Fruit fly (Drosophila melanogaster) whole organism, embryonic: ENCODE results near the gene CG31029.

Experiments used
- Abd-B ChIP-seq: fragments of 200-800 bp; sonication (Bioruptor generic); optimal IDR thresholded peaks from 2 replicates; lab custom pipeline; 2018; ENCODE audit warnings: missing biosample characterization, mild to moderate bottlenecking, missing genetic modification characterization, moderate library complexity
- Awh ChIP-seq: fragments of 200-800 bp; sonication (Bioruptor generic); IDR thresholded peaks from 2 replicates; pipeline ENCODE4, ENCODE4 v1.3.6; 2022; ENCODE audit warnings: missing biosample characterization, missing genetic modification characterization
- Blimp-1 ChIP-seq: fragments of 200-800 bp; sonication (Bioruptor generic); optimal IDR thresholded peaks from 3 replicates; lab custom pipeline; 2018; ENCODE audit warnings: missing biosample characterization, missing genetic modification characterization, mild to moderate bottlenecking, moderate library complexity, missing genetic modification reagents
- Bteb2 ChIP-seq: fragments of 200-800 bp; sonication (Bioruptor generic); optimal IDR thresholded peaks from 2 replicates; lab custom pipeline; 2016; ENCODE audit warnings: missing biosample characterization, missing genetic modification characterization
- CG1024 ChIP-seq: fragments of 200-800 bp; sonication (Bioruptor generic); IDR thresholded peaks from 2 replicates; pipeline ENCODE4 v1.3.6; 2022; ENCODE audit warnings: missing biosample characterization, missing genetic modification characterization
- CG10267 ChIP-seq: fragments of 200-800 bp; sonication (Bioruptor generic); optimal IDR thresholded peaks from 2 replicates; lab custom pipeline; 2018; ENCODE audit warnings: missing biosample characterization, mild to moderate bottlenecking, missing genetic modification characterization, moderate library complexity
- CG10321 ChIP-seq: fragments of 200-800 bp; sonication (Bioruptor generic); IDR thresholded peaks from 2 replicates; pipeline ENCODE4 v1.3.6; 2022; ENCODE audit warnings: missing biosample characterization, missing genetic modification characterization
- CG10366 ChIP-seq: fragments of 200-800 bp; sonication (Bioruptor generic); IDR thresholded peaks from 2 replicates; pipeline ENCODE4 v1.3.6; 2022; ENCODE audit warnings: missing biosample characterization, missing genetic modification characterization
- CG10654 ChIP-seq: fragments of 200-800 bp; sonication (Bioruptor generic); optimal IDR thresholded peaks from 2 replicates; lab custom pipeline; 2016; ENCODE audit warnings: missing biosample characterization, missing genetic modification characterization
- CG14441 ChIP-seq: fragments of 200-800 bp; sonication (Bioruptor generic); IDR thresholded peaks from 2 replicates; pipeline ENCODE4 v1.3.6; 2022; ENCODE audit warnings: missing biosample characterization, missing genetic modification characterization
- CG14965 ChIP-seq: fragments of 200-800 bp; sonication (Bioruptor generic); optimal IDR thresholded peaks from 2 replicates; lab custom pipeline; 2016; ENCODE audit warnings: missing biosample characterization, missing genetic modification characterization, borderline replicate concordance
- CG15269 ChIP-seq: fragments of 200-800 bp; sonication (Bioruptor generic); optimal IDR thresholded peaks from 2 replicates; lab custom pipeline; 2018; ENCODE audit warnings: missing biosample characterization, mild to moderate bottlenecking, missing genetic modification characterization, moderate library complexity
- CG15479 ChIP-seq: fragments of 200-800 bp; sonication (Bioruptor generic); optimal IDR thresholded peaks from 3 replicates; lab custom pipeline; 2019; ENCODE audit warnings: missing biosample characterization, mild to moderate bottlenecking, missing genetic modification characterization, moderate library complexity
- CG1603 ChIP-seq: fragments of 200-800 bp; sonication (Bioruptor generic); optimal IDR thresholded peaks from 2 replicates; lab custom pipeline; 2019; ENCODE audit warnings: missing biosample characterization, mild to moderate bottlenecking, missing genetic modification characterization, moderate library complexity
- CG17328 ChIP-seq: fragments of 200-800 bp; sonication (Bioruptor generic); IDR thresholded peaks from 2 replicates; pipeline ENCODE4 v1.3.6; 2022; ENCODE audit warnings: missing biosample characterization, missing genetic modification characterization
- CG30403 ChIP-seq: fragments of 200-800 bp; sonication (Bioruptor generic); optimal IDR thresholded peaks from 3 replicates; lab custom pipeline; 2016; ENCODE audit warnings: missing biosample characterization, missing genetic modification characterization
- CG42726 ChIP-seq: fragments of 200-800 bp; sonication (Bioruptor generic); IDR thresholded peaks from 2 replicates; pipeline ENCODE4 v1.3.6; 2022; ENCODE audit warnings: missing biosample characterization, missing genetic modification characterization; ENCODE audit not compliant: partially characterized antibody
- CG43689 ChIP-seq: fragments of 200-800 bp; sonication (Bioruptor generic); IDR thresholded peaks from 2 replicates; pipeline ENCODE4 v1.3.6; 2022; ENCODE audit warnings: missing biosample characterization, missing genetic modification characterization
- CG7372 ChIP-seq: fragments of 200-800 bp; sonication (Bioruptor generic); IDR thresholded peaks from 2 replicates; pipeline ENCODE4 v1.3.6; 2022; ENCODE audit warnings: missing biosample characterization, missing genetic modification characterization
- CG8478 ChIP-seq: fragments of >200 bp; optimal IDR thresholded peaks from 2 replicates; lab custom pipeline; 2018
- Camta ChIP-seq: fragments of 200-800 bp; sonication (Bioruptor generic); optimal IDR thresholded peaks from 2 replicates; lab custom pipeline; 2016; ENCODE audit warnings: missing biosample characterization, missing genetic modification characterization
- Dad ChIP-seq: fragments of 200-800 bp; sonication (Bioruptor generic); optimal IDR thresholded peaks from 3 replicates; lab custom pipeline; 2016; ENCODE audit warnings: missing biosample characterization, missing genetic modification characterization
- Dll ChIP-seq: fragments of 200-800 bp; sonication (Bioruptor generic); IDR thresholded peaks from 4 replicates; pipeline ENCODE4 v1.3.6; 2022; ENCODE audit warnings: missing biosample characterization, missing genetic modification characterization; ENCODE audit not compliant: partially characterized antibody
- Dp ChIP-seq: fragments of 200-800 bp; sonication (Bioruptor generic); optimal IDR thresholded peaks from 2 replicates; lab custom pipeline; 2018; ENCODE audit warnings: missing biosample characterization, mild to moderate bottlenecking, missing genetic modification characterization, moderate library complexity
- GATAe ChIP-seq: fragments of 200-800 bp; sonication (Bioruptor generic); conservative IDR thresholded peaks from 2 replicates; pipeline ENCODE4 v1.3.6; 2022; ENCODE audit warnings: missing biosample characterization, missing genetic modification characterization
- H2.0 ChIP-seq: fragments of 200-800 bp; sonication (Bioruptor generic); IDR thresholded peaks from 2 replicates; pipeline ENCODE4 v1.3.6; 2022; ENCODE audit warnings: missing biosample characterization, missing genetic modification characterization
- HLHmδ ChIP-seq: fragments of 200-800 bp; sonication (Bioruptor generic); optimal IDR thresholded peaks from 2 replicates; lab custom pipeline; 2018; ENCODE audit warnings: missing biosample characterization, mild to moderate bottlenecking, missing genetic modification characterization, moderate library complexity
- Lhr ChIP-seq: fragments of 200-800 bp; sonication (Bioruptor generic); optimal IDR thresholded peaks from 3 replicates; lab custom pipeline; 2017; ENCODE audit warnings: mild to moderate bottlenecking, missing biosample characterization, missing genetic modification reagents, missing genetic modification characterization
- MTF-1 ChIP-seq: fragments of 200-800 bp; sonication (Bioruptor generic); optimal IDR thresholded peaks from 2 replicates; lab custom pipeline; 2018; ENCODE audit warnings: missing biosample characterization, mild to moderate bottlenecking, missing genetic modification characterization, borderline replicate concordance
- Mrtf ChIP-seq: fragments of 200-800 bp; sonication (Bioruptor generic); IDR thresholded peaks from 3 replicates; pipeline ENCODE4 v1.3.6; 2022; ENCODE audit warnings: missing biosample characterization, missing genetic modification characterization
- Side ChIP-seq: fragments of 200-800 bp; sonication (Bioruptor generic); optimal IDR thresholded peaks from 2 replicates; lab custom pipeline; 2016; ENCODE audit warnings: missing biosample characterization, missing genetic modification characterization
- Ssrp ChIP-seq: fragments of 200-800 bp; sonication (Bioruptor generic); optimal IDR thresholded peaks from 2 replicates; lab custom pipeline; 2018; ENCODE audit warnings: missing biosample characterization, mild to moderate bottlenecking, missing genetic modification characterization, moderate library complexity
- YL-1 ChIP-seq: fragments of 200-800 bp; sonication (Bioruptor generic); optimal IDR thresholded peaks from 3 replicates; lab custom pipeline; 2017; ENCODE audit warnings: missing biosample characterization, mild to moderate bottlenecking, missing genetic modification characterization
- ara ChIP-seq: fragments of 200-800 bp; sonication (Bioruptor generic); IDR thresholded peaks from 2 replicates; pipeline ENCODE4 v1.3.6; 2022; ENCODE audit warnings: missing biosample characterization, missing genetic modification characterization
- croc ChIP-seq: fragments of 200-800 bp; sonication (Bioruptor generic); conservative IDR thresholded peaks from 3 replicates; pipeline ENCODE4 v1.3.6; 2022; ENCODE audit warnings: missing biosample characterization, missing genetic modification characterization
- danr ChIP-seq: fragments of 200-800 bp; sonication (Bioruptor generic); IDR thresholded peaks from 2 replicates; pipeline ENCODE4 v1.3.6; 2022; ENCODE audit warnings: missing biosample characterization, missing genetic modification characterization
- disco-r ChIP-seq: fragments of 200-800 bp; sonication (Bioruptor generic); optimal IDR thresholded peaks from 2 replicates; lab custom pipeline; 2016; ENCODE audit warnings: missing biosample characterization, missing genetic modification characterization
- ems ChIP-seq: fragments of 200-800 bp; sonication (Bioruptor generic); optimal IDR thresholded peaks from 3 replicates; lab custom pipeline; 2016; ENCODE audit warnings: missing biosample characterization, missing genetic modification characterization
- exex ChIP-seq: fragments of 200-800 bp; sonication (Bioruptor generic); optimal IDR thresholded peaks from 4 replicates; lab custom pipeline; 2018; ENCODE audit warnings: missing biosample characterization, mild to moderate bottlenecking, missing genetic modification characterization, moderate library complexity
- gcm2 ChIP-seq: fragments of 200-800 bp; sonication (Bioruptor generic); optimal IDR thresholded peaks from 2 replicates; lab custom pipeline; 2016; ENCODE audit warnings: missing biosample characterization, missing genetic modification characterization
- gfzf ChIP-seq: fragments of 200-800 bp; sonication (Bioruptor generic); optimal IDR thresholded peaks from 2 replicates; lab custom pipeline; 2016; ENCODE audit warnings: missing biosample characterization, mild to moderate bottlenecking, missing genetic modification characterization, moderate library complexity
- gro ChIP-seq: fragments of 200-800 bp; sonication (Bioruptor generic); optimal IDR thresholded peaks from 2 replicates; lab custom pipeline; 2016; ENCODE audit warnings: missing biosample characterization, missing genetic modification characterization
- h ChIP-seq: fragments of >200 bp; optimal IDR thresholded peaks from 2 replicates; lab custom pipeline; 2017
- kay ChIP-seq: fragments of 200-800 bp; sonication (Bioruptor generic); optimal IDR thresholded peaks from 2 replicates; lab custom pipeline; 2016; ENCODE audit warnings: missing biosample characterization, missing genetic modification characterization
- kni ChIP-seq: fragments of 200-800 bp; sonication (Bioruptor generic); optimal IDR thresholded peaks from 3 replicates; lab custom pipeline; 2017; ENCODE audit warnings: mild to moderate bottlenecking, missing biosample characterization, missing genetic modification reagents, missing genetic modification characterization
- lbe ChIP-seq: fragments of 200-800 bp; sonication (Bioruptor generic); optimal IDR thresholded peaks from 2 replicates; lab custom pipeline; 2016; ENCODE audit warnings: missing biosample characterization, mild to moderate bottlenecking, missing genetic modification characterization
- mam ChIP-seq: fragments of 200-800 bp; sonication (Bioruptor generic); optimal IDR thresholded peaks from 3 replicates; lab custom pipeline; 2016; ENCODE audit warnings: missing biosample characterization, missing genetic modification characterization
- nerfin-2 ChIP-seq: fragments of 200-800 bp; sonication (Bioruptor generic); IDR thresholded peaks from 2 replicates; pipeline ENCODE4 v1.3.6; 2022; ENCODE audit warnings: missing biosample characterization, missing genetic modification characterization; ENCODE audit not compliant: partially characterized antibody
- p53 ChIP-seq: fragments of 200-800 bp; sonication (Bioruptor generic); optimal IDR thresholded peaks from 2 replicates; lab custom pipeline; 2016; ENCODE audit warnings: missing biosample characterization, missing genetic modification characterization
- sens ChIP-seq: fragments of 200-800 bp; sonication (Bioruptor generic); peaks from one replicate; lab custom pipeline; 2016; ENCODE audit warnings: missing biosample characterization, missing genetic modification characterization
- tup ChIP-seq: fragments of 200-800 bp; sonication (Bioruptor generic); optimal IDR thresholded peaks from 2 replicates; lab custom pipeline; 2016; ENCODE audit warnings: missing biosample characterization, mild to moderate bottlenecking, missing genetic modification characterization, moderate library complexity
- zen2 ChIP-seq: fragments of 200-800 bp; sonication (Bioruptor generic); IDR thresholded peaks from 3 replicates; pipeline ENCODE4 v1.3.6; 2022; ENCODE audit warnings: missing biosample characterization, missing genetic modification characterization; ENCODE audit not compliant: partially characterized antibody

CG31029 gene

dm6 chr3R:30092700-30093044 is 39.5 kb downstream of the CG31029 start (continued):
- TF ChIP-seq exex (tag; lab: Kevin White, UChicago) (peak; percentile 48), ara (GFP tag; lab: Robert Waterston, UW) (peak; percentile 85), Dll (GFP tag; lab: Robert Waterston, UW) (no peak), p53 (GFP tag; lab: Kevin White, UChicago) (peak; percentile 26), Blimp-1 (GFP tag; lab: Kevin White, UChicago) (peak; percentile 99), CG10321 (GFP tag; lab: Robert Waterston, UW) (peak; percentile 47; the same call in 1 of the 2 replicates), CG10267 (tag; lab: Kevin White, UChicago) (peak; percentile 78), HLHmδ (no peak), ems (GFP tag; lab: Kevin White, UChicago) (peak; percentile 86), kay (GFP tag; lab: Kevin White, UChicago) (peak; percentile 69), tup (GFP tag; lab: Kevin White, UChicago) (peak; percentile 72), kni (GFP tag; lab: Kevin White, UChicago) (peak; percentile 36), CG10654 (GFP tag; lab: Kevin White, UChicago) (peak; percentile 80), CG10366 (GFP tag; lab: Robert Waterston, UW) (peak; percentile 91), Camta (GFP tag; lab: Kevin White, UChicago) (peak; percentile 86), lbe (GFP tag; lab: Kevin White, UChicago) (no peak), CG8478 (lab: Kevin White, UChicago) (no peak), gro (peak; percentile 94), CG17328 (peak; percentile 83), nerfin-2 (no peak), Lhr (GFP tag; lab: Kevin White, UChicago) (peak; percentile 18), CG1024 (GFP tag; lab: Robert Waterston, UW) (peak; percentile 77), disco-r (GFP tag; lab: Kevin White, UChicago) (peak; percentile 75), Mrtf (GFP tag; lab: Robert Waterston, UW) (peak; percentile 82), Bteb2 (peak; percentile 77), CG14441 (GFP tag; lab: Robert Waterston, UW) (peak; percentile 85), CG7372 (peak; percentile 79), Dad (GFP tag; lab: Kevin White, UChicago) (peak; percentile 88), Side (GFP tag; lab: Kevin White, UChicago) (peak; percentile 79), CG1603 (tag; lab: Kevin White, UChicago) (peak; percentile 82), gcm2 (peak; percentile 60), CG15269 (tag; lab: Kevin White, UChicago) (peak; percentile 87), croc (GFP tag; lab: Robert Waterston, UW) (peak; percentile 60; the same call in 2 of the 3 replicates), CG14965 (peak; percentile 63), sens (GFP tag; lab: Kevin White, UChicago) (peak; percentile 95), CG42726 (GFP tag; lab: Robert Waterston, UW) (no peak), h (lab: Kevin White, UChicago) (no peak), MTF-1 (GFP tag; lab: Kevin White, UChicago) (peak; percentile 50), zen2 (GFP tag; lab: Robert Waterston, UW) (no peak), CG15479 (no peak), H2.0 (GFP tag; lab: Robert Waterston, UW) (peak; percentile 72), CG43689 (GFP tag; lab: Robert Waterston, UW) (peak; percentile 73), Dp (GFP tag; lab: Kevin White, UChicago) (no peak), Awh (GFP tag; lab: Robert Waterston, UW) (peak; percentile 88), CG30403 (GFP tag; lab: Kevin White, UChicago) (peak; percentile 90), YL-1 (peak; percentile 16), Ssrp (peak; percentile 75), mam (GFP tag; lab: Kevin White, UChicago) (peak; percentile 89), danr (peak; percentile 56), gfzf (GFP tag; lab: Kevin White, UChicago) (no peak), GATAe (GFP tag; lab: Robert Waterston, UW) (no peak; the same call in 1 of the 2 replicates), Abd-B (GFP tag; lab: Kevin White, UChicago) (peak; percentile 72)
